Worm (Caenorhabditis elegans): ENCODE results near the gene K10H10.6.

DNA sequence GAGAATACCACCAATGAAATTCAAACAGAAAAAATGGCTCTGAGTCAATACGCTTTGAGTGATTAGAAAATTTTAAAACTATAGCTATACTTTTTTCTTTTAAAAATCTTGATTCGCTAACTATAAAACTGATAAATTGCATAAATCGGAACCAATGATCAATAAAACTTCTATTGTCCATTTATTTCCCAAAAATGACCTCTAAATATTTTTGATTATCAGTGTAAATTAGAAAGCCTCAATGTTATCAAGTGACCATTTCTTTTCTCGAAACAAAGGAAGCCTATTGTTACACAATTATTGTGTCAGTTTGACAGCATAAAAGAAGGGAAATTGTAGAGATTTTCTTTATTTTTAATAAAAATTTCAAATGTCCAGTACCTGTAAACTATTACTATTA, 3.0 kb upstream of the K10H10.6 start, which contains the start of gene K10H10.4:
- TF ChIP-seq ceh-13 (GFP tag; optimal IDR thresholded peaks at IDR 0.05), result no peak
- no peak for TF ChIP-seq hmbx-1 (tag; optimal IDR thresholded peaks at IDR 0.05)
- TF ChIP-seq ama-1 (optimal IDR thresholded peaks at IDR 0.05), result no peak
- TF ChIP-seq pes-1 (GFP tag; IDR thresholded peaks at IDR 0.05), result no peak
- no peak for TF ChIP-seq tra-4 (tag; optimal IDR thresholded peaks at IDR 0.05)
- TF ChIP-seq F13C5.2 (tag; optimal IDR thresholded peaks at IDR 0.05), result no peak
- TF ChIP-seq flt-1 (GFP tag; IDR thresholded peaks at IDR 0.05), result no peak
- no peak for TF ChIP-seq aly-1 (tag; optimal IDR thresholded peaks at IDR 0.05)
- no peak for TF ChIP-seq tbx-11 (GFP tag; IDR thresholded peaks at IDR 0.05)
- TF ChIP-seq hmg-4 (GFP tag; optimal IDR thresholded peaks at IDR 0.05), result no peak
- no peak for TF ChIP-seq ceh-36 (tag; optimal IDR thresholded peaks at IDR 0.05)
- no peak for TF ChIP-seq ets-7 (tag; optimal IDR thresholded peaks at IDR 0.05)
- no peak for TF ChIP-seq B0310.2 (tag; optimal IDR thresholded peaks at IDR 0.05)
